Fruit fly (Drosophila melanogaster): Measurements from ENCODE around the gene sba.
A peak's percentile ranks its signal among the peaks of the same experiment; 100 is the strongest.

The sba gene

DNA sequence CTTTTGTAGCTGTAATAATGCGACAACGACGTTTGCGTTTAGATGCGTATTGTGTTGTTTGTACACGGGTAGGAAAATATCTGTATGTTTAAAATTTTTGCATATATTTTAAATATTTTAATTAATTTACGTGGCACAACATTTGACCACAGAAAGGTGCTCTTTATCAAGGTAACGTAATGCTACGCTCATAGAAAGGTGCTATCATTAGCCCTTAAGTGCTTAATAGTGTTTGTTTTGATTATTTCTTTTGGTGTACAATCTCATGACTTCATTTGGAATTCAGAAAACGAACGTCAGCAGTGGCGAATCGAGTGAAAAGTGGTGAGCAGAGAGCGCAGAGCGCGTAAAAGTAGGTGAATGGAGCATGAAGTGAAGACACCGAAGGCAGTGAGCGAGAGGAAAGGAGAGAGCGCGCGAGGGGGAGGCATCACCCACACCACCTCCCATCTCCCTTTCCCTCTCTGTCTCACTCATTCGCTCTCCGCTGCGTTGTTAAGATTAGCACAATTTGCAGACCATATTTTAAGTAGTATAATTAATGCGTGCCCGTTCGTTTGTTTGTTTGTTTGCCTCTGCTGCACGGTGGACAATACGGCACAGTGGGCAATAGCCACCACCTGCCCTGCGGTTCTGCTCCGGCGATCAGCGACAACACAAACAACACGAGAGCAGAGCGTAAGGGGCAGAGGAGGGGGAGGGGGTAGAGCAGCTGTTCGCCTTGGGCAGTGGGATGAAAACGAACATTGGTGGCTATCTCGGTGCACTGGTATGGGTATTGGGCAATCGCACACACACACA is 872 bp downstream of the sba start (continued):
- TF ChIP-seq CG8478 (optimal IDR thresholded peaks at IDR 0.05), result no peak
- no peak for TF ChIP-seq oc (tag; optimal IDR thresholded peaks at IDR 0.05)
- peak; percentile 17; the same call in 1 of the 2 replicates for TF ChIP-seq CG9215 (GFP tag; IDR thresholded peaks at IDR 0.05)
- no peak for TF ChIP-seq vnd (GFP tag; IDR thresholded peaks at IDR 0.05; ENCODE audit: partially characterized antibody)
- TF ChIP-seq klu (GFP tag; IDR thresholded peaks at IDR 0.05), result peak; percentile 58; the same call in 1 of the 2 replicates
- peak; percentile 26 for TF ChIP-seq MTF-1 (GFP tag; optimal IDR thresholded peaks at IDR 0.05; ENCODE audit: borderline replicate concordance)
- TF ChIP-seq CG13424 (tag; optimal IDR thresholded peaks at IDR 0.05), result peak; percentile 51
- TF ChIP-seq crol (GFP tag; IDR thresholded peaks at IDR 0.05), result peak; percentile 98
- TF ChIP-seq Ets65A (GFP tag), result peak; percentile 8
- peak; percentile 5 for TF ChIP-seq nmo (GFP tag; optimal IDR thresholded peaks at IDR 0.05)
- TF ChIP-seq Taf1 (GFP tag; IDR thresholded peaks at IDR 0.05), result peak; percentile 43; the same call in 1 of the 2 replicates
- TF ChIP-seq dpn (GFP tag; optimal IDR thresholded peaks at IDR 0.05), result peak in 1 of 2 experiments; percentile 26
- peak; percentile 32 for TF ChIP-seq CG9817 (tag; optimal IDR thresholded peaks at IDR 0.05)
- TF ChIP-seq Xbp1 (GFP tag; optimal IDR thresholded peaks at IDR 0.05), result peak; percentile 63
- no peak for TF ChIP-seq sima (GFP tag; optimal IDR thresholded peaks at IDR 0.05)
- TF ChIP-seq CG4424 (GFP tag; optimal IDR thresholded peaks at IDR 0.05), result no peak
- TF ChIP-seq CG10321 (GFP tag; IDR thresholded peaks at IDR 0.05), result no peak
- no peak for TF ChIP-seq CG3163 (GFP tag; optimal IDR thresholded peaks at IDR 0.05)
- TF ChIP-seq chm (GFP tag; IDR thresholded peaks at IDR 0.05), result peak; percentile 68; the same call in 1 of the 2 replicates
- TF ChIP-seq disco-r (GFP tag; optimal IDR thresholded peaks at IDR 0.05), result no peak
- peak; percentile 60 for TF ChIP-seq CG2678 (tag; optimal IDR thresholded peaks at IDR 0.05)
- TF ChIP-seq CG3407 (GFP tag; optimal IDR thresholded peaks at IDR 0.05), result peak; percentile 21
- peak; percentile 87 for TF ChIP-seq CG12769 (tag; optimal IDR thresholded peaks at IDR 0.05)

DNA sequence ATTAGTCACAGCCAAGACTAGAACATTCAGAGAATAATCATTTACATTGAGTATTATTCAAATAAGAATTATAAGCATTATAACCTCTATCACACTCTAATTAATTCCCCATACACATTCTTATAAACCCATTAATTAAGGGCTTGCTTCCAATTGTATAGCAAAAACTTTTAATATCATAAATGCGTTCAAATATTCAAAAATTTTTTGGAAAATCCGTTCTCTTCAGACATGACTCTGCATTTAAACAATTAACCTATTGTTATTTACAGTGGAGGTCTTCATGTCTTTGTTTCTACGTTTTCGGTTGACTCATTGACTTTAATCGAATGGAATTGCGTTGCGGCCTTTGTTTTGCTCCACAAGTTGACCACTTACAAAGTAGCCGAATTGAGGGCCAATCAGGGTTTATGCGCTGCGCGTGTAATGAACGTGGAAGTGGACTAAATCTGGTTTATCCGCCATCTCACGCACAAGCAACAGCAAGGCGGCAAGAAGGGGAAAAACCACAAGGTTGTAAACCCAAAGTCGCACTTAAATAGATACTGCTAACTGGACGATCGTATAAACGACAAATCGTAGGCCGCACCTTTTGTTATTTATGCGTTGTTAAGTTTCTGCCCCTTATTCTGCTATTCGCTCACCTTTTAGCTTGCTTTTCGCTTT is 1.8 kb downstream of the sba start:
- TF ChIP-seq otp (GFP tag; IDR thresholded peaks at IDR 0.05) (0 out of 3 replicates have a peak, but pooled peaks have one; percentile 40), CG2712 (tag; optimal IDR thresholded peaks at IDR 0.05) (no peak), Xrp1 (GFP tag; IDR thresholded peaks at IDR 0.05) (peak; percentile 27; the same call in 1 of the 2 replicates), CG3847 (GFP tag; IDR thresholded peaks at IDR 0.05) (peak; percentile 57), CG34422 (GFP tag; IDR thresholded peaks at IDR 0.05) (peak; percentile 62; the same call in 1 of the 3 replicates), CG4854 (GFP tag; optimal IDR thresholded peaks at IDR 0.05) (no peak), nerfin-2 (GFP tag; IDR thresholded peaks at IDR 0.05; ENCODE audit: partially characterized antibody) (no peak), CG17385 (GFP tag; optimal IDR thresholded peaks at IDR 0.05) (peak; percentile 25), tx (GFP tag; optimal IDR thresholded peaks at IDR 0.05) (peak; percentile 31), NK7.1 (GFP tag; optimal IDR thresholded peaks at IDR 0.05) (no peak), Taf1 (GFP tag; IDR thresholded peaks at IDR 0.05) (peak; percentile 67; the same call in 1 of the 2 replicates), chm (GFP tag; IDR thresholded peaks at IDR 0.05) (peak; percentile 73; the same call in 1 of the 2 replicates), mld (GFP tag; IDR thresholded peaks at IDR 0.05; ENCODE audit: partially characterized antibody) (no peak), slbo (GFP tag; IDR thresholded peaks at IDR 0.05) (peak; percentile 87), GATAe (GFP tag; conservative IDR thresholded peaks at IDR 0.05) (no peak), CG8478 (optimal IDR thresholded peaks at IDR 0.05) (no peak), HmgZ (tag; optimal IDR thresholded peaks at IDR 0.05) (peak; percentile 81), Fer2 (tag; optimal IDR thresholded peaks at IDR 0.05) (peak; percentile 55), Lhr (GFP tag; optimal IDR thresholded peaks at IDR 0.05) (no peak), grn (GFP tag; optimal IDR thresholded peaks at IDR 0.05) (peak; percentile 8), CG10321 (GFP tag; IDR thresholded peaks at IDR 0.05) (0 out of 2 replicates have a peak, but pooled peaks have one; percentile 9), CG30403 (GFP tag; optimal IDR thresholded peaks at IDR 0.05) (no peak), ttk (GFP tag; IDR thresholded peaks at IDR 0.05) (peak; percentile 37; the same call in 1 of the 2 replicates), CG15073 (GFP tag; optimal IDR thresholded peaks at IDR 0.05) (no peak), CG17186 (GFP tag; optimal IDR thresholded peaks at IDR 0.05) (no peak), Hmr (GFP tag; optimal IDR thresholded peaks at IDR 0.05) (peak; percentile 71), CG17802 (tag; optimal IDR thresholded peaks at IDR 0.05) (no peak), knrl (GFP tag; IDR thresholded peaks at IDR 0.05; ENCODE audit: partially characterized antibody) (no peak)

Measured in whole organism, embryonic.